Worm (Caenorhabditis elegans) whole organism, late embryonic: ENCODE results near the gene ZC302.3.

ENCODE experiments used
- C38D4.7 ChIP-seq: fragments of 200-800 bp; sonication (Bioruptor generic); optimal IDR thresholded peaks from 2 replicates; lab custom pipeline; 2018; ENCODE audit warnings: mild to moderate bottlenecking, missing genetic modification characterization, moderate library complexity, missing compliant biosample characterization
- F13H6.1 ChIP-seq: sonication (generic microtip); optimal IDR thresholded peaks from 2 replicates; lab custom pipeline; 2016; ENCODE audit warnings: missing genetic modification characterization, missing compliant biosample characterization
- K02D7.2 ChIP-seq: sonication (generic microtip); optimal IDR thresholded peaks from 2 replicates; lab custom pipeline; 2017; ENCODE audit warnings: mild to moderate bottlenecking, missing genetic modification characterization, missing compliant biosample characterization
- Y22D7AL.16 ChIP-seq: sonication (generic microtip); optimal IDR thresholded peaks from 2 replicates; lab custom pipeline; 2016; ENCODE audit warnings: missing genetic modification characterization, missing compliant biosample characterization
- ahr-1 ChIP-seq: sonication (generic microtip); optimal IDR thresholded peaks from 2 replicates; lab custom pipeline; 2016; ENCODE audit warnings: missing genetic modification characterization, missing compliant biosample characterization
- ceh-14 ChIP-seq: sonication (generic microtip); optimal IDR thresholded peaks from 2 replicates; lab custom pipeline; 2016; ENCODE audit warnings: missing genotype, missing genetic modification characterization, missing compliant biosample characterization
- ceh-19 ChIP-seq: fragments of 200-800 bp; sonication (Bioruptor generic); optimal IDR thresholded peaks from 2 replicates; lab custom pipeline; 2018; ENCODE audit warnings: mild to moderate bottlenecking, missing genetic modification characterization, missing compliant biosample characterization
- ceh-45 ChIP-seq: fragments of 200-800 bp; sonication (Bioruptor generic); IDR thresholded peaks from 2 replicates; pipeline ENCODE4 v1.3.6; 2022; ENCODE audit warnings: missing genetic modification reagents, missing genetic modification characterization, missing compliant biosample characterization
- ceh-9 ChIP-seq: sonication (generic microtip); optimal IDR thresholded peaks from 2 replicates; lab custom pipeline; 2016; ENCODE audit warnings: mild to moderate bottlenecking, missing genetic modification characterization, inconsistent platforms, missing compliant biosample characterization
- che-1 ChIP-seq: sonication (generic microtip); optimal IDR thresholded peaks from 2 replicates; lab custom pipeline; 2016; ENCODE audit warnings: mild to moderate bottlenecking, missing genetic modification characterization, missing compliant biosample characterization
- dmd-4 ChIP-seq: sonication (generic microtip); optimal IDR thresholded peaks from 2 replicates; lab custom pipeline; 2016; ENCODE audit warnings: borderline replicate concordance, missing genetic modification characterization, missing compliant biosample characterization
- elt-2 ChIP-seq: sonication (generic microtip); optimal IDR thresholded peaks from 2 replicates; lab custom pipeline; 2016; ENCODE audit warnings: missing genetic modification reagents, missing genetic modification characterization, missing compliant biosample characterization
- elt-4 ChIP-seq: sonication (generic microtip); optimal IDR thresholded peaks from 2 replicates; lab custom pipeline; 2016; ENCODE audit warnings: missing genetic modification characterization, missing compliant biosample characterization
- ets-4 ChIP-seq: sonication (generic microtip); optimal IDR thresholded peaks from 2 replicates; lab custom pipeline; 2016; ENCODE audit warnings: missing genetic modification characterization, missing compliant biosample characterization
- eyg-1 ChIP-seq: sonication (generic microtip); optimal IDR thresholded peaks from 2 replicates; lab custom pipeline; 2016; ENCODE audit warnings: missing genotype, missing genetic modification characterization, missing compliant biosample characterization
- fax-1 ChIP-seq: sonication (generic microtip); optimal IDR thresholded peaks from 2 replicates; lab custom pipeline; 2016; ENCODE audit warnings: missing genotype, missing genetic modification characterization, missing compliant biosample characterization
- fkh-10 ChIP-seq: fragments of 150-350 bp; optimal IDR thresholded peaks from 2 replicates; lab custom pipeline; 2014; ENCODE audit warnings: missing biosample characterization, missing genetic modification reagents, missing genetic modification characterization
- gmeb-2 ChIP-seq: sonication (generic microtip); optimal IDR thresholded peaks from 2 replicates; lab custom pipeline; 2016; ENCODE audit warnings: missing genetic modification characterization, inconsistent platforms, missing compliant biosample characterization
- hlh-15 ChIP-seq: sonication (generic microtip); optimal IDR thresholded peaks from 2 replicates; lab custom pipeline; 2016; ENCODE audit warnings: missing genetic modification characterization, missing compliant biosample characterization
- hlh-6 ChIP-seq: sonication (generic microtip); optimal IDR thresholded peaks from 2 replicates; lab custom pipeline; 2016; ENCODE audit warnings: missing genotype, missing genetic modification characterization, missing compliant biosample characterization
- hlh-8 ChIP-seq: sonication (generic microtip); optimal IDR thresholded peaks from 2 replicates; lab custom pipeline; 2016; ENCODE audit warnings: missing genotype, missing genetic modification characterization, missing compliant biosample characterization
- lim-6 ChIP-seq: sonication (generic microtip); optimal IDR thresholded peaks from 2 replicates; lab custom pipeline; 2016; ENCODE audit warnings: missing genetic modification characterization, missing compliant biosample characterization
- lin-11 ChIP-seq: fragments of 200-800 bp; sonication (Bioruptor generic); optimal IDR thresholded peaks from 2 replicates; lab custom pipeline; 2018; ENCODE audit warnings: mild to moderate bottlenecking, missing genetic modification characterization, missing compliant biosample characterization
- mec-3 ChIP-seq: sonication (generic microtip); optimal IDR thresholded peaks from 2 replicates; lab custom pipeline; 2016; ENCODE audit warnings: borderline replicate concordance, missing genetic modification characterization, missing compliant biosample characterization
- nfya-1 ChIP-seq: sonication (generic microtip); optimal IDR thresholded peaks from 2 replicates; lab custom pipeline; 2017; ENCODE audit warnings: missing genetic modification characterization, mild to moderate bottlenecking, missing compliant biosample characterization, antibody characterized with exemption, moderate library complexity
- nhr-11 ChIP-seq: fragments of 150-350 bp; optimal IDR thresholded peaks from 2 replicates; lab custom pipeline; 2014; ENCODE audit warnings: missing biosample characterization, missing genetic modification characterization
- npax-4 ChIP-seq: sonication (generic microtip); optimal IDR thresholded peaks from 2 replicates; lab custom pipeline; 2016; ENCODE audit warnings: missing genetic modification characterization, missing compliant biosample characterization
- odd-2 ChIP-seq: sonication (generic microtip); optimal IDR thresholded peaks from 2 replicates; lab custom pipeline; 2017; ENCODE audit warnings: antibody characterized with exemption, mild to moderate bottlenecking, missing genetic modification characterization, missing compliant biosample characterization
- pag-3 ChIP-seq: sonication (generic microtip); optimal IDR thresholded peaks from 2 replicates; lab custom pipeline; 2016; ENCODE audit warnings: missing compliant biosample characterization, missing genetic modification characterization, borderline replicate concordance
- pat-9 ChIP-seq: fragments of 200-800 bp; sonication (Bioruptor generic); optimal IDR thresholded peaks from 2 replicates; lab custom pipeline; 2018; ENCODE audit warnings: mild to moderate bottlenecking, missing genetic modification characterization, moderate library complexity, missing compliant biosample characterization
- pha-2 ChIP-seq: sonication (generic microtip); optimal IDR thresholded peaks from 2 replicates; lab custom pipeline; 2017; ENCODE audit warnings: mild to moderate bottlenecking, missing genetic modification characterization, missing compliant biosample characterization
- pros-1 ChIP-seq: fragments of 150-350 bp; optimal IDR thresholded peaks from 2 replicates; lab custom pipeline; 2014; ENCODE audit warnings: missing biosample characterization, missing genetic modification reagents, missing genetic modification characterization
- ref-2 ChIP-seq: sonication (generic microtip); optimal IDR thresholded peaks from 2 replicates; lab custom pipeline; 2016; ENCODE audit warnings: missing genetic modification characterization, missing compliant biosample characterization
- rnt-1 ChIP-seq: sonication (generic microtip); optimal IDR thresholded peaks from 2 replicates; lab custom pipeline; 2016; ENCODE audit warnings: missing genetic modification characterization, missing compliant biosample characterization
- sox-2 ChIP-seq: fragments of 200-800 bp; sonication (Bioruptor generic); IDR thresholded peaks from 2 replicates; pipeline ENCODE4 v1.3.6; 2022; ENCODE audit warnings: missing genetic modification reagents, missing genetic modification characterization, missing compliant biosample characterization
- syd-9 ChIP-seq: sonication (generic microtip); optimal IDR thresholded peaks from 2 replicates; lab custom pipeline; 2016; ENCODE audit warnings: mild to moderate bottlenecking, missing genetic modification characterization, moderate library complexity, missing compliant biosample characterization
- tbx-7 ChIP-seq: sonication (generic microtip); optimal IDR thresholded peaks from 2 replicates; lab custom pipeline; 2016; ENCODE audit warnings: missing genotype, missing genetic modification characterization, missing compliant biosample characterization
- unc-42 ChIP-seq: sonication (generic microtip); optimal IDR thresholded peaks from 2 replicates; lab custom pipeline; 2016; ENCODE audit warnings: missing genotype, missing genetic modification characterization, missing compliant biosample characterization
- unc-86 ChIP-seq: sonication (generic microtip); optimal IDR thresholded peaks from 2 replicates; lab custom pipeline; 2016; ENCODE audit warnings: missing genetic modification characterization, missing compliant biosample characterization
- zip-5 ChIP-seq: sonication (generic microtip); optimal IDR thresholded peaks from 2 replicates; lab custom pipeline; 2016; ENCODE audit warnings: missing genetic modification characterization, missing compliant biosample characterization
- ztf-16 ChIP-seq: sonication (generic microtip); optimal IDR thresholded peaks from 2 replicates; lab custom pipeline; 2017; ENCODE audit warnings: missing genetic modification characterization, missing compliant biosample characterization

ZC302.3 gene

ce11 chrV:10741357-10741756 is at the start of gene ZC302.3:
Gene ZC302.3, minus strand, starts transcription at chrV:10741457.
- TF ChIP-seq hlh-6 (tag; lab: Kevin White, UChicago) (no peak), ref-2 (tag; lab: Kevin White, UChicago) (no peak), ceh-19 (no peak), eyg-1 (no peak), pros-1 (tag; lab: Kevin White, UChicago) (no peak), nfya-1 (tag; lab: Kevin White, UChicago) (no peak), zip-5 (tag; lab: Kevin White, UChicago) (no peak), ceh-14 (tag; lab: Kevin White, UChicago) (no peak), pha-2 (tag; lab: Kevin White, UChicago) (no peak), F13H6.1 (no peak), che-1 (no peak)

ce11 chrV:10790921-10791320 is 49.7 kb upstream of the ZC302.3 start, which contains the start of gene D1054.9:
Gene D1054.9, minus strand, starts transcription at chrV:10791057.
- TF ChIP-seq odd-2 (tag; lab: Kevin White, UChicago) (no peak), ets-4 (tag; lab: Kevin White, UChicago) (no peak), elt-2 (tag; lab: Kevin White, UChicago) (no peak), C38D4.7 (no peak), npax-4 (tag; lab: Kevin White, UChicago) (no peak), pag-3 (tag; lab: Kevin White, UChicago) (no peak), nhr-11 (no peak), unc-42 (tag; lab: Kevin White, UChicago) (no peak), sox-2 (GFP tag; lab: Robert Waterston, UW) (no peak), ceh-45 (GFP tag; lab: Robert Waterston, UW) (no peak)

- TF ChIP-seq pros-1 (tag; lab: Kevin White, UChicago), result no peak
- TF ChIP-seq fkh-10 (GFP tag; lab: Kevin White, UChicago), result no peak
Observed at ce11 chrV:10784011-10784410, 42.8 kb upstream of the ZC302.3 start, which contains the start of gene D1054.8. Gene D1054.8, plus strand, starts transcription at chrV:10784311.

ce11 chrV:10776528-10777055 is 35.3 kb upstream of the ZC302.3 start, which contains the start of gene D1054.5:
Gene D1054.5, minus strand, starts transcription at chrV:10776578.
- TF ChIP-seq lin-11 (tag; lab: Kevin White, UChicago) (no peak), elt-2 (tag; lab: Kevin White, UChicago) (peak; percentile 56)
- TF ChIP-seq, all 69 proteins: peak for 1

ce11 chrV:10773216-10773615 is 32.0 kb upstream of the ZC302.3 start:
- TF ChIP-seq dmd-4 (tag; lab: Kevin White, UChicago) (no peak), che-1 (no peak), fax-1 (no peak), syd-9 (tag; lab: Kevin White, UChicago) (no peak), rnt-1 (tag; lab: Kevin White, UChicago) (no peak), mec-3 (tag; lab: Kevin White, UChicago) (no peak), hlh-8 (tag; lab: Kevin White, UChicago) (no peak), eyg-1 (no peak), ceh-19 (no peak), ahr-1 (tag; lab: Kevin White, UChicago) (no peak), K02D7.2 (tag; lab: Kevin White, UChicago) (no peak)

ce11 chrV:10771390-10771789 is 30.1 kb upstream of the ZC302.3 start, which contains the start of gene D1054.3:
Gene D1054.3, plus strand, starts transcription at chrV:10771451.
- TF ChIP-seq ztf-16 (tag; lab: Kevin White, UChicago), result no peak
- TF ChIP-seq elt-4 (tag; lab: Kevin White, UChicago), result no peak
- TF ChIP-seq che-1, result no peak
- TF ChIP-seq gmeb-2 (tag; lab: Kevin White, UChicago), result no peak
- no peak for TF ChIP-seq pha-2 (tag; lab: Kevin White, UChicago)
- TF ChIP-seq Y22D7AL.16 (tag; lab: Kevin White, UChicago), result no peak
- no peak for TF ChIP-seq lim-6
- TF ChIP-seq ceh-9 (tag; lab: Kevin White, UChicago), result no peak
- no peak for TF ChIP-seq ceh-19
- no peak for TF ChIP-seq unc-86 (tag; lab: Kevin White, UChicago)
- no peak for TF ChIP-seq nfya-1 (tag; lab: Kevin White, UChicago)
- no peak for TF ChIP-seq pat-9
- TF ChIP-seq syd-9 (tag; lab: Kevin White, UChicago), result no peak
- no peak for TF ChIP-seq tbx-7
- no peak for TF ChIP-seq C38D4.7
- no peak for TF ChIP-seq sox-2 (GFP tag; lab: Robert Waterston, UW)
- no peak for TF ChIP-seq hlh-15 (tag; lab: Kevin White, UChicago)
